Fruit fly (Drosophila melanogaster): Measurements from ENCODE around the gene Naglu.

Naglu gene

dm6 chr2L:8376717-8377116, 35.0 kb downstream of the Naglu start, which contains the start of the genes CG13390 and CG17294 (continued):
- peak; percentile 95 for TF ChIP-seq Dip3 (GFP tag; optimal IDR thresholded peaks at IDR 0.05)
- TF ChIP-seq CG8478 (optimal IDR thresholded peaks at IDR 0.05) = no peak
- TF ChIP-seq CG7839 (tag; optimal IDR thresholded peaks at IDR 0.05) = peak; percentile 100
- TF ChIP-seq wor (GFP tag; IDR thresholded peaks at IDR 0.05) = peak; percentile 99
- TF ChIP-seq CG5180 (GFP tag; optimal IDR thresholded peaks at IDR 0.05) = peak; percentile 94
- TF ChIP-seq CG10979 (tag; optimal IDR thresholded peaks at IDR 0.05) = peak; percentile 99
- peak; percentile 99 for TF ChIP-seq B-H1 (GFP tag; IDR thresholded peaks at IDR 0.05)
- TF ChIP-seq bowl (GFP tag; IDR thresholded peaks at IDR 0.05) = peak; percentile 99
- TF ChIP-seq CG9817 (tag; optimal IDR thresholded peaks at IDR 0.05) = peak; percentile 100
- peak; percentile 99 for TF ChIP-seq CG8765 (GFP tag; IDR thresholded peaks at IDR 0.05)
- TF ChIP-seq zen (tag; optimal IDR thresholded peaks at IDR 0.05) = peak; percentile 99
- peak; percentile 98 for TF ChIP-seq CkIIα-i1 (GFP tag; IDR thresholded peaks at IDR 0.05)
- TF ChIP-seq BEAF-32 (GFP tag; optimal IDR thresholded peaks at IDR 0.05) = peak; percentile 75
- peak; percentile 99 for TF ChIP-seq lilli (GFP tag; optimal IDR thresholded peaks at IDR 0.05)
- no peak for TF ChIP-seq Hr39 (optimal IDR thresholded peaks at IDR 0.05)
- no peak for TF ChIP-seq Trl (optimal IDR thresholded peaks at IDR 0.05)
- TF ChIP-seq Trl (GFP tag; optimal IDR thresholded peaks at IDR 0.05) = peak; percentile 92
- peak; percentile 100 for TF ChIP-seq CG6765 (GFP tag; optimal IDR thresholded peaks at IDR 0.05)
- peak; percentile 99 for TF ChIP-seq Med (GFP tag)
- TF ChIP-seq MESR4 (GFP tag; optimal IDR thresholded peaks at IDR 0.05) = peak; percentile 82
- TF ChIP-seq repo (GFP tag; optimal IDR thresholded peaks at IDR 0.05) = peak; percentile 86
- TF ChIP-seq NC2β (GFP tag; optimal IDR thresholded peaks at IDR 0.05) = peak; percentile 90
- peak; percentile 99 for TF ChIP-seq CG17568 (GFP tag; optimal IDR thresholded peaks at IDR 0.05)
- peak; percentile 100 for TF ChIP-seq PHDP (tag; optimal IDR thresholded peaks at IDR 0.05)
- peak; percentile 57; the same call in 1 of the 4 replicates for TF ChIP-seq chinmo (GFP tag; IDR thresholded peaks at IDR 0.05; ENCODE audit: partially characterized antibody)
- peak; percentile 100 for TF ChIP-seq HLH3B (GFP tag; IDR thresholded peaks at IDR 0.05)
- peak; percentile 96 for TF ChIP-seq Optix (GFP tag; IDR thresholded peaks at IDR 0.05)
- TF ChIP-seq CG16813 (GFP tag; IDR thresholded peaks at IDR 0.05; ENCODE audit: partially characterized antibody) = peak; percentile 68
- peak; percentile 99 for TF ChIP-seq Six4 (GFP tag; optimal IDR thresholded peaks at IDR 0.05)
- TF ChIP-seq CG10543 (GFP tag; optimal IDR thresholded peaks at IDR 0.05) = peak; percentile 98
- peak; percentile 93 for TF ChIP-seq CG17802 (tag; optimal IDR thresholded peaks at IDR 0.05)
- peak; percentile 96 for TF ChIP-seq Mad (GFP tag; optimal IDR thresholded peaks at IDR 0.05)
- TF ChIP-seq Sry-β (GFP tag; optimal IDR thresholded peaks at IDR 0.05) = peak; percentile 76
- peak; percentile 83 for TF ChIP-seq sna (GFP tag; IDR thresholded peaks at IDR 0.05; ENCODE audit: partially characterized antibody)
- peak; percentile 52 to 85 for TF ChIP-seq crp (GFP tag; optimal IDR thresholded peaks at IDR 0.05)
- TF ChIP-seq Vsx1 (GFP tag; optimal IDR thresholded peaks at IDR 0.05) = peak; percentile 98
- peak; percentile 98 for TF ChIP-seq D19A (tag; optimal IDR thresholded peaks at IDR 0.05)
- TF ChIP-seq Ptx1 (GFP tag; IDR thresholded peaks at IDR 0.05) = peak; percentile 100
- TF ChIP-seq CG3065 (GFP tag; optimal IDR thresholded peaks at IDR 0.05) = peak; percentile 97
- TF ChIP-seq fd102C (GFP tag; optimal IDR thresholded peaks at IDR 0.05) = peak; percentile 89
- TF ChIP-seq CG31224 (GFP tag; IDR thresholded peaks at IDR 0.05) = peak; percentile 99
- peak; percentile 98 for TF ChIP-seq CG14710 (tag; optimal IDR thresholded peaks at IDR 0.05)
- peak; percentile 90 for TF ChIP-seq crc (GFP tag; optimal IDR thresholded peaks at IDR 0.05)
- peak; percentile 99 for TF ChIP-seq CG4424 (GFP tag; optimal IDR thresholded peaks at IDR 0.05)
- TF ChIP-seq fd64A (GFP tag; optimal IDR thresholded peaks at IDR 0.05) = peak; percentile 98
- peak; percentile 95 for TF ChIP-seq CG11560 (tag; IDR thresholded peaks at IDR 0.05)
- TF ChIP-seq ash1 (GFP tag; optimal IDR thresholded peaks at IDR 0.05) = peak; percentile 98
- TF ChIP-seq esg (GFP tag; conservative IDR thresholded peaks at IDR 0.05) = peak; percentile 100
- peak; percentile 96 to 97 for TF ChIP-seq Pdp1 (GFP tag; optimal IDR thresholded peaks at IDR 0.05)
- TF ChIP-seq stwl (tag; optimal IDR thresholded peaks at IDR 0.05) = peak; percentile 87
- TF ChIP-seq CG10959 (GFP tag; IDR thresholded peaks at IDR 0.05) = peak; percentile 99

Data from whole organism, embryonic.